Worm (Caenorhabditis elegans) whole organism, L1 larva: ENCODE data around the gene K02D10.1.

Source experiments
- C16A3.4 ChIP-seq: fragments of 150-350 bp; optimal IDR thresholded peaks from 2 replicates; lab custom pipeline; 2014; ENCODE audit warnings: missing biosample characterization, missing genetic modification characterization
- C34B4.2 ChIP-seq: sonication (generic microtip); optimal IDR thresholded peaks from 2 replicates; lab custom pipeline; 2017; ENCODE audit warnings: mild to moderate bottlenecking, missing genetic modification characterization, missing compliant biosample characterization
- Y116A8C.19 ChIP-seq: sonication (generic microtip); optimal IDR thresholded peaks from 2 replicates; lab custom pipeline; 2016; ENCODE audit warnings: missing compliant biosample characterization, missing genetic modification characterization, borderline replicate concordance
- aly-2 ChIP-seq: fragments of 150-350 bp; optimal IDR thresholded peaks from 2 replicates; lab custom pipeline; 2014; ENCODE audit warnings: missing biosample characterization, missing genetic modification characterization
- blmp-1 ChIP-seq: fragments of 150-350 bp; optimal IDR thresholded peaks from 2 replicates; lab custom pipeline; 2014; ENCODE audit warnings: missing biosample characterization, missing genetic modification characterization
- ceh-63 ChIP-seq: fragments of 200-800 bp; sonication (Bioruptor generic); optimal IDR thresholded peaks from 2 replicates; lab custom pipeline; 2018; ENCODE audit warnings: mild to moderate bottlenecking, missing genetic modification characterization, missing compliant biosample characterization
- ceh-82 ChIP-seq, 3 experiments: fragments of 150-350 bp in 1 of 3; sonication (generic microtip) in 2 of 3; optimal IDR thresholded peaks; 2 replicates each; lab custom pipeline; 2014 to 2017; ENCODE audit warnings: missing biosample characterization in 3 of 3, missing genetic modification characterization in 3 of 3
- ceh-90 ChIP-seq: sonication (generic microtip); optimal IDR thresholded peaks from 2 replicates; lab custom pipeline; 2016; ENCODE audit warnings: missing genetic modification characterization, missing compliant biosample characterization
- dpl-1 ChIP-seq, 3 experiments: fragments of 150-350 bp in 2 of 3; sonication (generic microtip) in 1 of 3; optimal IDR thresholded peaks; 2 replicates each; lab custom pipeline; 2014 to 2017; ENCODE audit warnings: missing biosample characterization in 3 of 3, missing genetic modification characterization in 3 of 3, missing genetic modification reagents in 3 of 3
- efl-3 ChIP-seq: fragments of 200-800 bp; sonication (Bioruptor generic); optimal IDR thresholded peaks from 2 replicates; lab custom pipeline; 2018; ENCODE audit warnings: mild to moderate bottlenecking, missing genetic modification characterization, missing compliant biosample characterization
- egl-13 ChIP-seq: sonication (generic microtip); optimal IDR thresholded peaks from 2 replicates; lab custom pipeline; 2016; ENCODE audit warnings: missing genotype, missing genetic modification reagents, missing genetic modification characterization, missing compliant biosample characterization
- egl-27 ChIP-seq, 2 experiments: fragments of 150-350 bp in 1 of 2; sonication (generic microtip); optimal IDR thresholded peaks; 3 replicates each; lab custom pipeline; 2017 to 2018; ENCODE audit warnings: missing biosample characterization in 2 of 2, missing genetic modification characterization in 2 of 2, missing genetic modification reagents in 2 of 2
- elt-2 ChIP-seq: sonication (generic microtip); optimal IDR thresholded peaks from 2 replicates; lab custom pipeline; 2016; ENCODE audit warnings: missing genetic modification characterization, mild to moderate bottlenecking, inconsistent platforms, missing compliant biosample characterization, missing genetic modification reagents
- elt-3 ChIP-seq, 6 experiments: fragments of 150-350 bp in 1 of 6; sonication (generic microtip); optimal IDR thresholded peaks; 2 replicates each; lab custom pipeline; 2017 to 2018; ENCODE audit warnings: missing biosample characterization in 6 of 6, missing genetic modification characterization in 6 of 6, inconsistent platforms in 1 of 6
- grh-1 ChIP-seq: fragments of 200-800 bp; sonication (Bioruptor generic); IDR thresholded peaks from 2 replicates; pipeline ENCODE4 v1.3.6; 2022; ENCODE audit warnings: missing genetic modification reagents, missing genetic modification characterization, missing compliant biosample characterization
- hlh-4 ChIP-seq: sonication (generic microtip); optimal IDR thresholded peaks from 2 replicates; lab custom pipeline; 2016; ENCODE audit warnings: mild to moderate bottlenecking, missing genetic modification characterization, missing compliant biosample characterization
- hpl-2 ChIP-seq: fragments of 150-350 bp; optimal IDR thresholded peaks from 2 replicates; lab custom pipeline; 2014; ENCODE audit warnings: missing biosample characterization, missing genetic modification reagents, missing genetic modification characterization
- irx-1 ChIP-seq: sonication (generic microtip); optimal IDR thresholded peaks from 2 replicates; lab custom pipeline; 2016; ENCODE audit warnings: missing genetic modification characterization, missing compliant biosample characterization
- isw-1 ChIP-seq: fragments of 200-800 bp; sonication (Bioruptor generic); IDR thresholded peaks from 2 replicates; pipeline ENCODE4 v1.3.6; 2022; ENCODE audit warnings: missing genetic modification characterization, missing compliant biosample characterization
- lin-15B ChIP-seq: fragments of 150-350 bp; sonication (generic microtip); optimal IDR thresholded peaks from 3 replicates; lab custom pipeline; 2014; ENCODE audit warnings: missing biosample characterization, missing genetic modification characterization
- lin-35 ChIP-seq, 2 experiments: fragments of 150-350 bp; optimal IDR thresholded peaks; 2 replicates each; lab custom pipeline; 2014; ENCODE audit warnings: missing biosample characterization in 2 of 2, missing genetic modification characterization in 2 of 2, missing genetic modification reagents in 2 of 2
- lsy-2 ChIP-seq, 2 experiments: fragments of 150-350 bp; optimal IDR thresholded peaks; 2 replicates each; lab custom pipeline; 2014; ENCODE audit warnings: missing biosample characterization in 2 of 2, missing genetic modification characterization in 2 of 2
- mab-9 ChIP-seq: fragments of 200-800 bp; sonication (Bioruptor generic); IDR thresholded peaks from 2 replicates; pipeline ENCODE4 v1.3.6; 2022; ENCODE audit warnings: missing genetic modification reagents, missing genetic modification characterization, missing compliant biosample characterization
- mdl-1 ChIP-seq, 2 experiments: fragments of 150-350 bp; optimal IDR thresholded peaks; 2 replicates each; lab custom pipeline; 2014 to 2017; ENCODE audit warnings: missing biosample characterization in 2 of 2, missing genetic modification characterization in 2 of 2, inconsistent platforms in 1 of 2
- mef-2 ChIP-seq: fragments of 150-350 bp; optimal IDR thresholded peaks from 2 replicates; lab custom pipeline; 2014; ENCODE audit warnings: missing biosample characterization, missing genetic modification characterization
- mep-1 ChIP-seq: fragments of 150-350 bp; optimal IDR thresholded peaks from 2 replicates; lab custom pipeline; 2014; ENCODE audit warnings: missing biosample characterization, missing genetic modification characterization
- nhr-12 ChIP-seq: sonication (generic microtip); optimal IDR thresholded peaks from 2 replicates; lab custom pipeline; 2017; ENCODE audit warnings: missing biosample characterization, missing genetic modification characterization
- nhr-20 ChIP-seq: sonication (generic microtip); optimal IDR thresholded peaks from 2 replicates; lab custom pipeline; 2016; ENCODE audit warnings: mild to moderate bottlenecking, missing genetic modification characterization, missing compliant biosample characterization
- nhr-28 ChIP-seq: fragments of 150-350 bp; optimal IDR thresholded peaks from 2 replicates; lab custom pipeline; 2014; ENCODE audit warnings: missing biosample characterization, missing genetic modification characterization
- nhr-76 ChIP-seq: sonication (generic microtip); optimal IDR thresholded peaks from 2 replicates; lab custom pipeline; 2017; ENCODE audit warnings: missing biosample characterization, missing genetic modification characterization
- nhr-85 ChIP-seq: sonication (generic microtip); peaks from one replicate; lab custom pipeline; 2016; ENCODE audit warnings: missing genetic modification characterization, inconsistent platforms, missing compliant biosample characterization
- nhr-90 ChIP-seq: sonication (generic microtip); optimal IDR thresholded peaks from 2 replicates; lab custom pipeline; 2016; ENCODE audit warnings: mild to moderate bottlenecking, missing genetic modification characterization, missing compliant biosample characterization; ENCODE audit not compliant: poor library complexity
- pag-3 ChIP-seq: sonication (generic microtip); optimal IDR thresholded peaks from 2 replicates; lab custom pipeline; 2017; ENCODE audit warnings: missing genetic modification characterization, mild to moderate bottlenecking, missing compliant biosample characterization, antibody characterized with exemption, borderline replicate concordance; ENCODE audit not compliant: insufficient read depth
- pax-3 ChIP-seq: fragments of 200-800 bp; sonication (Bioruptor generic); optimal IDR thresholded peaks from 2 replicates; lab custom pipeline; 2018; ENCODE audit warnings: mild to moderate bottlenecking, missing genetic modification characterization, moderate library complexity, missing compliant biosample characterization
- rnt-1 ChIP-seq: sonication (generic microtip); optimal IDR thresholded peaks from 2 replicates; lab custom pipeline; 2016; ENCODE audit warnings: mild to moderate bottlenecking, missing genetic modification characterization, moderate library complexity, missing compliant biosample characterization
- snpc-4 ChIP-seq: fragments of 150-350 bp; optimal IDR thresholded peaks from 2 replicates; lab custom pipeline; 2014; ENCODE audit warnings: missing biosample characterization, missing genetic modification characterization
- tbx-2 ChIP-seq: sonication (generic microtip); optimal IDR thresholded peaks from 2 replicates; lab custom pipeline; 2016; ENCODE audit warnings: missing genetic modification characterization, missing compliant biosample characterization
- tlp-1 ChIP-seq: fragments of 150-350 bp; optimal IDR thresholded peaks from 2 replicates; lab custom pipeline; 2014; ENCODE audit warnings: missing biosample characterization, missing genetic modification characterization
- vab-15 ChIP-seq: sonication (generic microtip); optimal IDR thresholded peaks from 2 replicates; lab custom pipeline; 2017; ENCODE audit warnings: missing genotype, mild to moderate bottlenecking, missing genetic modification characterization, missing compliant biosample characterization
- xbp-1 ChIP-seq: sonication (generic microtip); optimal IDR thresholded peaks from 2 replicates; lab custom pipeline; 2016; ENCODE audit warnings: missing genetic modification characterization, missing compliant biosample characterization
- zip-4 ChIP-seq: fragments of 200-800 bp; sonication (Bioruptor generic); optimal IDR thresholded peaks from 2 replicates; lab custom pipeline; 2018; ENCODE audit warnings: mild to moderate bottlenecking, missing genetic modification characterization, moderate library complexity, missing compliant biosample characterization
- ztf-4 ChIP-seq: fragments of 150-350 bp; optimal IDR thresholded peaks from 2 replicates; lab custom pipeline; 2014; ENCODE audit warnings: missing biosample characterization, missing genetic modification characterization

K02D10.1 gene

DNA sequence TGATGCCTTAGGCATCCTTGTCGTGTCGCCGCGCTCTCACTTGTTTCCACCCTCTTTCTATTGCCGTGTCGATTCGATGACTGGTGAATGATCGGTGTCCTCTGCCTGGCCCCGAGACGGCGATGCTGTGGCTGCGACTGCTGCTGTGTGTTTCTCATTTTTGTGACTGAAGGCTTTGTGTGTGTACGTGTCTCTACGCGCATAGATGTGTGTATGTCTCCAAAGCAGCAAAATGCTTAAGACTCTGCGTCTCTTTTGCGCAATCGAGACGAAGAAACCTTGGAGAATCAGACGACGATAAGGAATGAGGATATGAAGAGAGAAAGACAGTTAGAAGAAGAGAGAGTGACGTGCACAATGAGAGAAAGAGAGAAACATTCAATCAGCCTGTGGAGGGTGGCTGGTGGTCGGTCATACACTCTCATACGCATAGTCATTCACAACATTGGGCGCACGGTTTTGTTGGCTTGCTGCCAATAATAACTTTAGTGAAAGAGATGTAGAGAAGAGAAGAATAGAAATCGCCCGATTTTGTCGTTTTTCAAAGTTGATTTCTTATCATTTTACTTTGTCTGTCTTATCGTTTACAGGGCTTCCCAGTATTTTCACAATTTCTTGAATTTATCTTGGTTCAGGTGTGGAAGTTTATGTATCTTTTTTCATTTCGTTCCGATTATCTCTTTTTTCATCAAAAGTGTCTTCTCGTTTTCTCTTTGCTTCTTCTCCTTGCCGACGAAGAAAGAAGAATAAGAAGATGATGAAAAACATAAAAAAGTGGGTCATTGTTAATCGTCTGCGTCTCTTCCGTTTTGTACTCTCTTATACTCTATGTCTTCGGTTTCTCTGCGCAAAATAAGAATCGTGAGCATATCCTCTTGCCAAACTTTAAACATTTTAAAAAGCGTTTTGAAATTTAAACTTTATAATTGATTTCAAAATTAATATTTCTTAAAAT lies 32.8 kb downstream of the K02D10.1 start (continued):
- TF ChIP-seq tbx-2 (tag; lab: Kevin White, UChicago): peak; percentile 97
- peak; percentile 82 for TF ChIP-seq isw-1
- TF ChIP-seq pag-3 (tag; lab: Kevin White, UChicago): no peak
- TF ChIP-seq mef-2 (tag; lab: Kevin White, UChicago): peak; percentile 94
- TF ChIP-seq egl-27 (tag; optimal IDR thresholded peaks at IDR 0.05; lab: Kevin White, UChicago): peak; percentile 95 to 96
- peak; percentile 90 for TF ChIP-seq elt-2
- peak; percentile 51 for TF ChIP-seq mab-9 (GFP tag; lab: Robert Waterston, UW)
- peak; percentile 71 for TF ChIP-seq zip-4 (GFP tag; lab: Kevin White, UChicago)
- TF ChIP-seq tlp-1 (tag; lab: Kevin White, UChicago): no peak
- TF ChIP-seq dpl-1 (GFP tag; optimal IDR thresholded peaks at IDR 0.05; lab: Kevin White, UChicago): peak; percentile 68 to 72 (median 70)
- TF ChIP-seq mdl-1 (tag; optimal IDR thresholded peaks at IDR 0.05; lab: Kevin White, UChicago): peak; percentile 73 to 96
- peak; percentile 85 for TF ChIP-seq blmp-1 (tag; lab: Kevin White, UChicago)
- peak; percentile 55 for TF ChIP-seq aly-2 (tag; lab: Kevin White, UChicago)
- peak; percentile 72 to 91 for TF ChIP-seq lin-35 (GFP tag; optimal IDR thresholded peaks at IDR 0.05; lab: Kevin White, UChicago)
- peak; percentile 91 for TF ChIP-seq C16A3.4 (tag; lab: Kevin White, UChicago)
- peak; percentile 83 for TF ChIP-seq pax-3 (tag; lab: Kevin White, UChicago)
- TF ChIP-seq efl-3 (GFP tag; lab: Kevin White, UChicago): peak; percentile 23
- TF ChIP-seq egl-13 (tag; lab: Kevin White, UChicago): peak; percentile 84
- TF ChIP-seq hlh-4 (tag; lab: Kevin White, UChicago): no peak
- peak; percentile 94 for TF ChIP-seq irx-1 (tag; lab: Kevin White, UChicago)
- peak; percentile 76 for TF ChIP-seq nhr-28 (tag; lab: Kevin White, UChicago)
- TF ChIP-seq ztf-4 (tag; lab: Kevin White, UChicago): peak; percentile 96
- peak; percentile 47 for TF ChIP-seq nhr-76 (tag; lab: Kevin White, UChicago)
- no peak for TF ChIP-seq C34B4.2 (tag; lab: Kevin White, UChicago)
- TF ChIP-seq nhr-90 (tag; lab: Kevin White, UChicago): peak; percentile 95
- TF ChIP-seq nhr-20: peak; percentile 98
- TF ChIP-seq mep-1 (tag; lab: Kevin White, UChicago): peak; percentile 98
- TF ChIP-seq vab-15 (tag; lab: Kevin White, UChicago): peak; percentile 86
- peak; percentile 9 for TF ChIP-seq lin-15B
- peak; percentile 91 for TF ChIP-seq rnt-1
- TF ChIP-seq nhr-12 (tag; lab: Kevin White, UChicago): peak; percentile 47
- peak; percentile 93 for TF ChIP-seq xbp-1 (tag; lab: Kevin White, UChicago)
- no peak for TF ChIP-seq ceh-63 (GFP tag; lab: Kevin White, UChicago)
- TF ChIP-seq hpl-2: peak; percentile 92

DNA sequence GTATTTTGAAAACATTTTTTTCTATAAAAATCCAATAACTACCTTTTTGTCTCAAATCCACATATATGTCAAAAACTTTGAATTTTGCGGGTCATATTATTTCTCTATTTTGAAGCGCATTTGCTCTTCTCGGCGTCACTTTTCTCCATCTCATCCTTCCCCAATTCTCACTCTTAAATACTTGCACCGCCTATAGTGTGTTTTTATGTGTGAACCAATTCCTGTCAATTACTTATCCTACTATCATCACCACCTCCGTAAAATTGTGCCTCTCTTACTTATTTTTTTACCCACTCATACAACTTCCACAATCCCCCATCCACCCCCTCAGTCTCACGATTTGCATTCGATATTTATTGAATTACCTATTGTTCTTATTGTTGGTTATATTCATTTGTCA lies 36.5 kb downstream of the K02D10.1 start:
- no peak for TF ChIP-seq isw-1
- no peak for TF ChIP-seq ceh-90 (tag; lab: Kevin White, UChicago)
- TF ChIP-seq ceh-82 (tag; optimal IDR thresholded peaks at IDR 0.05; lab: Kevin White, UChicago): no peak
- TF ChIP-seq lsy-2 (tag; optimal IDR thresholded peaks at IDR 0.05; lab: Kevin White, UChicago): no peak
- peak; percentile 71 for TF ChIP-seq nhr-85 (tag; lab: Kevin White, UChicago)
- no peak for TF ChIP-seq C16A3.4 (tag; lab: Kevin White, UChicago)
- TF ChIP-seq hlh-4 (tag; lab: Kevin White, UChicago): no peak
- TF ChIP-seq aly-2 (tag; lab: Kevin White, UChicago): peak; percentile 3
- TF ChIP-seq grh-1 (GFP tag; lab: Robert Waterston, UW): no peak
- TF ChIP-seq snpc-4: no peak
- no peak for TF ChIP-seq Y116A8C.19
- no peak for TF ChIP-seq elt-3 (tag; optimal IDR thresholded peaks at IDR 0.05; lab: Kevin White, UChicago)
